Worm (Caenorhabditis elegans): ENCODE results near the gene dhc-3.

DNA sequence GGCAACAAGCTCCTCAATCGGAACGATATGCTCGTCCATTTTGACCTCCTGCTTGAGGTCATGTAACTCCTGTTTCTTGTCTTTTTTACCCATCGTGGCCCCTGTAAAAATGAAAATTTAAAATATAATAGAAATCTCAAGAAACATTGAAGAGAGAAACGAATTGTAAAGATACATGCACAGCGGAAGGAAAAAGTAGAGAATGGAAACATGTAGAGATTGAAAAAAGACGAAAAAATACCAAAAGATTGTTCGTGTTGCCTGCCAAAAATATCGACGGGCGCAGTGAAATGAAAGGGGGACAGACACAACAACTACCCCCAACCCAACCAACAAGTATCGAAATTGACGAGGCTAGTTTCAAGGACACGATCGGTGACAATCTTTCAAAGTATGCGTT is 8.9 kb upstream of the dhc-3 start, which contains the start of gene eat-6:
- no peak for TF ChIP-seq aha-1 (tag; optimal IDR thresholded peaks at IDR 0.05)
- TF ChIP-seq elt-2 (tag; optimal IDR thresholded peaks at IDR 0.05) = no peak
- no peak for TF ChIP-seq skn-1 (tag; optimal IDR thresholded peaks at IDR 0.05)
- TF ChIP-seq mep-1 (tag; optimal IDR thresholded peaks at IDR 0.05) = no peak

All from whole organism, L1 larva.